Fruit fly (Drosophila melanogaster) Kc167 (cell line): Measurements from ENCODE around the gene Set8.

Source experiments
- h ChIP-seq: fragments of >200 bp; optimal IDR thresholded peaks from 3 replicates; lab custom pipeline; 2018; ENCODE audit warnings: missing external identifiers
- insv ChIP-seq: fragments of >200 bp; optimal IDR thresholded peaks from 3 replicates; lab custom pipeline; 2018; ENCODE audit warnings: missing external identifiers

dm6 chr3R:14283042-14283626 is 32.7 kb upstream of the Set8 start:
- TF ChIP-seq h, result no peak
- no peak for TF ChIP-seq insv
